Fruit fly (Drosophila melanogaster) whole organism, embryonic: Measurements from ENCODE around the gene CG6136.
A peak's percentile ranks its signal among the peaks of the same experiment; 100 is the strongest.

Experiments used
- CG10209 ChIP-seq: fragments of 200-800 bp; sonication (Bioruptor generic); optimal IDR thresholded peaks from 3 replicates; lab custom pipeline; 2017; ENCODE audit warnings: missing biosample characterization, mild to moderate bottlenecking, missing genetic modification characterization, missing genetic modification reagents
- CG10565 ChIP-seq: fragments of 200-800 bp; sonication (Bioruptor generic); optimal IDR thresholded peaks from 3 replicates; lab custom pipeline; 2016; ENCODE audit warnings: missing biosample characterization, mild to moderate bottlenecking, missing genetic modification characterization
- CG10959 ChIP-seq: fragments of 200-800 bp; sonication (Bioruptor generic); IDR thresholded peaks from 2 replicates; pipeline ENCODE4 v1.3.6; 2022; ENCODE audit warnings: missing biosample characterization, missing genetic modification characterization
- CG11456 ChIP-seq: fragments of 200-800 bp; sonication (Bioruptor generic); IDR thresholded peaks from 3 replicates; pipeline ENCODE4 v1.3.6; 2022; ENCODE audit warnings: missing biosample characterization, missing genetic modification characterization
- CG11723 ChIP-seq: fragments of 200-800 bp; sonication (Bioruptor generic); optimal IDR thresholded peaks from 2 replicates; lab custom pipeline; 2017; ENCODE audit warnings: missing biosample characterization, mild to moderate bottlenecking, missing genetic modification characterization
- CG2116 ChIP-seq: fragments of 200-800 bp; sonication (Bioruptor generic); optimal IDR thresholded peaks from 3 replicates; lab custom pipeline; 2018; ENCODE audit warnings: missing biosample characterization, mild to moderate bottlenecking, missing genetic modification characterization
- CG31224 ChIP-seq: fragments of 200-800 bp; sonication (Bioruptor generic); IDR thresholded peaks from 2 replicates; pipeline ENCODE4 v1.3.6; 2022; ENCODE audit warnings: missing biosample characterization, missing genetic modification characterization
- CG32772 ChIP-seq: fragments of 200-800 bp; sonication (Bioruptor generic); IDR thresholded peaks from 2 replicates; pipeline ENCODE4 v1.3.6; 2022; ENCODE audit warnings: missing biosample characterization, missing genetic modification characterization
- CG3847 ChIP-seq: fragments of 200-800 bp; sonication (Bioruptor generic); IDR thresholded peaks from 2 replicates; pipeline ENCODE4 v1.3.6; 2022; ENCODE audit warnings: missing biosample characterization, missing genetic modification characterization
- CG4707 ChIP-seq: fragments of 200-800 bp; sonication (Bioruptor generic); optimal IDR thresholded peaks from 2 replicates; lab custom pipeline; 2018; ENCODE audit warnings: missing biosample characterization, mild to moderate bottlenecking, missing genetic modification characterization, moderate library complexity
- CG6765 ChIP-seq: fragments of 200-800 bp; sonication (Bioruptor generic); optimal IDR thresholded peaks from 3 replicates; lab custom pipeline; 2017; ENCODE audit warnings: missing biosample characterization, mild to moderate bottlenecking, missing genetic modification characterization
- CG6854 ChIP-seq: fragments of 200-800 bp; sonication (Bioruptor generic); optimal IDR thresholded peaks from 3 replicates; lab custom pipeline; 2017; ENCODE audit warnings: missing biosample characterization, mild to moderate bottlenecking, missing genetic modification characterization
- CG7786 ChIP-seq: fragments of 200-800 bp; sonication (Bioruptor generic); optimal IDR thresholded peaks from 2 replicates; lab custom pipeline; 2016; ENCODE audit warnings: missing biosample characterization, missing genetic modification characterization
- CG9609 ChIP-seq: fragments of 200-800 bp; sonication (Bioruptor generic); optimal IDR thresholded peaks from 3 replicates; lab custom pipeline; 2016; ENCODE audit warnings: missing biosample characterization, missing genetic modification characterization
- CTCF ChIP-seq: fragments of 200-800 bp; sonication (Bioruptor generic); optimal IDR thresholded peaks from 2 replicates; lab custom pipeline; 2017; ENCODE audit warnings: missing biosample characterization, mild to moderate bottlenecking, missing genetic modification characterization, moderate library complexity
- Dp ChIP-seq: fragments of 200-800 bp; sonication (Bioruptor generic); optimal IDR thresholded peaks from 2 replicates; lab custom pipeline; 2018; ENCODE audit warnings: missing biosample characterization, mild to moderate bottlenecking, missing genetic modification characterization, moderate library complexity
- Hey ChIP-seq: fragments of 200-800 bp; sonication (Bioruptor generic); optimal IDR thresholded peaks from 3 replicates; lab custom pipeline; 2018; ENCODE audit warnings: missing biosample characterization, mild to moderate bottlenecking, missing genetic modification characterization
- Hr3 ChIP-seq: fragments of 200-800 bp; sonication (Bioruptor generic); optimal IDR thresholded peaks from 3 replicates; lab custom pipeline; 2016; ENCODE audit warnings: missing biosample characterization, missing genetic modification characterization
- Hr51 ChIP-seq, 2 experiments: fragments of 200-800 bp; sonication (Bioruptor generic); optimal IDR thresholded peaks; 2 replicates in 1 of 2; 3 replicates in 1 of 2; lab custom pipeline; 2016 to 2018; ENCODE audit warnings: missing biosample characterization in 2 of 2, missing genetic modification characterization in 2 of 2, mild to moderate bottlenecking in 1 of 2, moderate library complexity in 1 of 2
- Jarid2 ChIP-seq: fragments of 200-800 bp; sonication (Bioruptor generic); optimal IDR thresholded peaks from 3 replicates; lab custom pipeline; 2017; ENCODE audit warnings: mild to moderate bottlenecking, missing biosample characterization, missing genetic modification reagents, missing genetic modification characterization
- Ptx1 ChIP-seq: fragments of 200-800 bp; sonication (Bioruptor generic); IDR thresholded peaks from 2 replicates; pipeline ENCODE4 v1.3.6; 2022; ENCODE audit warnings: missing biosample characterization, missing genetic modification characterization
- Sry-β ChIP-seq: fragments of 200-800 bp; sonication (Bioruptor generic); optimal IDR thresholded peaks from 2 replicates; lab custom pipeline; 2018; ENCODE audit warnings: missing biosample characterization, mild to moderate bottlenecking, missing genetic modification characterization, moderate library complexity
- Xrp1 ChIP-seq: fragments of 200-800 bp; sonication (Bioruptor generic); IDR thresholded peaks from 2 replicates; pipeline ENCODE4 v1.3.6; 2022; ENCODE audit warnings: missing biosample characterization, missing genetic modification characterization
- YL-1 ChIP-seq: fragments of 200-800 bp; sonication (Bioruptor generic); optimal IDR thresholded peaks from 3 replicates; lab custom pipeline; 2017; ENCODE audit warnings: missing biosample characterization, mild to moderate bottlenecking, missing genetic modification characterization
- ab ChIP-seq: fragments of 200-800 bp; sonication (Bioruptor generic); optimal IDR thresholded peaks from 2 replicates; lab custom pipeline; 2016; ENCODE audit warnings: missing biosample characterization, missing genetic modification characterization
- cad ChIP-seq: fragments of >200 bp; optimal IDR thresholded peaks from 2 replicates; lab custom pipeline; 2017; ENCODE audit warnings: missing biosample characterization, missing genetic modification characterization
- caup ChIP-seq: fragments of 200-800 bp; sonication (Bioruptor generic); optimal IDR thresholded peaks from 3 replicates; lab custom pipeline; 2017; ENCODE audit warnings: missing biosample characterization, mild to moderate bottlenecking, missing genetic modification characterization, moderate library complexity; ENCODE audit not compliant: severe bottlenecking
- croc ChIP-seq: fragments of 200-800 bp; sonication (Bioruptor generic); conservative IDR thresholded peaks from 3 replicates; pipeline ENCODE4 v1.3.6; 2022; ENCODE audit warnings: missing biosample characterization, missing genetic modification characterization
- fd96Cb ChIP-seq: fragments of 200-800 bp; sonication (Bioruptor generic); optimal IDR thresholded peaks from 2 replicates; lab custom pipeline; 2018; ENCODE audit warnings: missing biosample characterization, mild to moderate bottlenecking, missing genetic modification characterization, moderate library complexity
- lov ChIP-seq, 2 experiments: fragments of 200-800 bp in 1 of 2; fragments of >200 bp in 1 of 2; sonication (Bioruptor generic) in 1 of 2; IDR thresholded peaks in 1 of 2; optimal IDR thresholded peaks in 1 of 2; 2 replicates in 1 of 2; 3 replicates in 1 of 2; pipeline versions ENCODE4 v1.3.6 to Lab custom; 2017 to 2022; ENCODE audit warnings: missing biosample characterization in 1 of 2, missing genetic modification characterization in 1 of 2
- maf-S ChIP-seq: fragments of 200-800 bp; sonication (Bioruptor generic); optimal IDR thresholded peaks from 2 replicates; lab custom pipeline; 2016; ENCODE audit warnings: missing biosample characterization, missing genetic modification characterization
- nerfin-2 ChIP-seq: fragments of 200-800 bp; sonication (Bioruptor generic); IDR thresholded peaks from 2 replicates; pipeline ENCODE4 v1.3.6; 2022; ENCODE audit warnings: missing biosample characterization, missing genetic modification characterization; ENCODE audit not compliant: partially characterized antibody
- phol ChIP-seq: fragments of 200-800 bp; sonication (Bioruptor generic); optimal IDR thresholded peaks from 3 replicates; lab custom pipeline; 2018; ENCODE audit warnings: missing biosample characterization, mild to moderate bottlenecking, missing genetic modification characterization, moderate library complexity
- prd ChIP-seq, 3 experiments: fragments of >200 bp in 2 of 3; fragments of 200-800 bp in 1 of 3; sonication (Bioruptor generic) in 1 of 3; optimal IDR thresholded peaks in 2 of 3; IDR thresholded peaks in 1 of 3; 2 replicates in 2 of 3; 3 replicates in 1 of 3; pipeline versions ENCODE4 v1.3.6 to Lab custom; 2017 to 2022; ENCODE audit warnings: missing biosample characterization in 1 of 3, missing genetic modification characterization in 1 of 3
- pzg ChIP-seq: fragments of 200-800 bp; sonication (Bioruptor generic); optimal IDR thresholded peaks from 3 replicates; lab custom pipeline; 2018; ENCODE audit warnings: missing biosample characterization, mild to moderate bottlenecking, missing genetic modification characterization, moderate library complexity
- sd ChIP-seq: fragments of 200-800 bp; sonication (Bioruptor generic); optimal IDR thresholded peaks from 3 replicates; lab custom pipeline; 2018; ENCODE audit warnings: missing biosample characterization, mild to moderate bottlenecking, missing genetic modification characterization, moderate library complexity
- seq ChIP-seq: fragments of 200-800 bp; sonication (Bioruptor generic); IDR thresholded peaks from 2 replicates; pipeline ENCODE4 v1.3.6; 2022; ENCODE audit warnings: missing biosample characterization, missing genetic modification characterization
- sima ChIP-seq: fragments of 200-800 bp; sonication (Bioruptor generic); optimal IDR thresholded peaks from 2 replicates; lab custom pipeline; 2016; ENCODE audit warnings: missing biosample characterization, missing genetic modification characterization
- sna ChIP-seq: fragments of 200-800 bp; sonication (Bioruptor generic); IDR thresholded peaks from 2 replicates; pipeline ENCODE4 v1.3.6; 2022; ENCODE audit warnings: missing biosample characterization, missing genetic modification characterization; ENCODE audit not compliant: partially characterized antibody
- sr ChIP-seq: fragments of 200-800 bp; sonication (Bioruptor generic); IDR thresholded peaks from 3 replicates; pipeline ENCODE4 v1.3.6; 2022; ENCODE audit warnings: missing biosample characterization, missing genetic modification characterization
- stc ChIP-seq: fragments of 200-800 bp; sonication (Bioruptor generic); IDR thresholded peaks from 2 replicates; pipeline ENCODE4 v1.3.6; 2022; ENCODE audit warnings: missing biosample characterization, missing genetic modification characterization
- tap ChIP-seq: fragments of 200-800 bp; optimal IDR thresholded peaks from 3 replicates; lab custom pipeline; 2019; ENCODE audit warnings: missing biosample characterization, mild to moderate bottlenecking, missing genetic modification characterization, moderate library complexity
- tin ChIP-seq: fragments of 200-800 bp; sonication (Bioruptor generic); optimal IDR thresholded peaks from 3 replicates; lab custom pipeline; 2016; ENCODE audit warnings: missing biosample characterization, missing genetic modification characterization
- trh ChIP-seq: fragments of 200-800 bp; sonication (Bioruptor generic); optimal IDR thresholded peaks from 2 replicates; lab custom pipeline; 2016; ENCODE audit warnings: missing biosample characterization, missing genetic modification characterization
- ttk ChIP-seq: fragments of 200-800 bp; sonication (Bioruptor generic); IDR thresholded peaks from 2 replicates; pipeline ENCODE4 v2.1.2; 2022; ENCODE audit warnings: missing biosample characterization, missing genetic modification characterization
- unpg ChIP-seq: fragments of 200-800 bp; sonication (Bioruptor generic); optimal IDR thresholded peaks from 3 replicates; lab custom pipeline; 2018; ENCODE audit warnings: missing biosample characterization, mild to moderate bottlenecking, missing genetic modification characterization, moderate library complexity
- wek ChIP-seq: fragments of 200-800 bp; sonication (Bioruptor generic); optimal IDR thresholded peaks from 3 replicates; lab custom pipeline; 2018; ENCODE audit warnings: missing biosample characterization, mild to moderate bottlenecking, missing genetic modification characterization, moderate library complexity
- yki ChIP-seq: fragments of >200 bp; optimal IDR thresholded peaks from 3 replicates; lab custom pipeline; 2018
- zen ChIP-seq: fragments of 200-800 bp; sonication (Bioruptor generic); optimal IDR thresholded peaks from 3 replicates; lab custom pipeline; 2018; ENCODE audit warnings: missing biosample characterization, mild to moderate bottlenecking, missing genetic modification characterization, moderate library complexity

Gene CG6136

dm6 chr3R:15356645-15357431, 15.2 kb downstream of the CG6136 start, which contains the start of the genes Atg4b and Hibch (continued):
- no peak for TF ChIP-seq CG4707 (GFP tag; lab: Kevin White, UChicago)
- TF ChIP-seq prd (optimal IDR thresholded peaks at IDR 0.05; lab: Kevin White, UChicago) = no peak
- TF ChIP-seq prd (GFP tag; IDR thresholded peaks at IDR 0.05; lab: Robert Waterston, UW) = peak; percentile 89
- peak; percentile 65 for TF ChIP-seq CG10959
- TF ChIP-seq maf-S (GFP tag; lab: Kevin White, UChicago) = no peak
- peak; percentile 75 for TF ChIP-seq CG31224 (GFP tag; lab: Robert Waterston, UW)
- no peak for TF ChIP-seq lov (optimal IDR thresholded peaks at IDR 0.05; lab: Kevin White, UChicago)
- no peak for TF ChIP-seq lov (GFP tag; IDR thresholded peaks at IDR 0.05; lab: Robert Waterston, UW)
- peak; percentile 68 for TF ChIP-seq seq (GFP tag; lab: Robert Waterston, UW)
- TF ChIP-seq CG9609 (GFP tag; lab: Kevin White, UChicago) = peak; percentile 1
- TF ChIP-seq CG2116 = peak; percentile 69
- no peak for TF ChIP-seq CTCF (GFP tag; lab: Kevin White, UChicago)
- TF ChIP-seq trh (GFP tag; lab: Kevin White, UChicago) = peak; percentile 45
- peak; percentile 91 for TF ChIP-seq zen (tag; lab: Kevin White, UChicago)
- TF ChIP-seq ab = no peak
- TF ChIP-seq sd (tag; lab: Kevin White, UChicago) = no peak
- peak; percentile 86 for TF ChIP-seq Xrp1 (GFP tag; lab: Robert Waterston, UW)
- TF ChIP-seq Hr3 (GFP tag; lab: Kevin White, UChicago) = peak; percentile 84
- peak; percentile 31 for TF ChIP-seq Hey (tag; lab: Kevin White, UChicago)
- TF ChIP-seq CG6765 (GFP tag; lab: Kevin White, UChicago) = peak; percentile 70
- peak; percentile 5 for TF ChIP-seq Dp
- peak; percentile 92 for TF ChIP-seq CG3847 (GFP tag; lab: Robert Waterston, UW)
- TF ChIP-seq tap (tag; lab: Kevin White, UChicago) = no peak
- TF ChIP-seq unpg (GFP tag; lab: Kevin White, UChicago) = peak; percentile 80
- peak; percentile 36 for TF ChIP-seq CG6854 (GFP tag; lab: Kevin White, UChicago)
- TF ChIP-seq Sry-β (GFP tag; lab: Kevin White, UChicago) = peak; percentile 48
- TF ChIP-seq cad = no peak
- no peak for TF ChIP-seq yki (lab: Kevin White, UChicago)
- TF ChIP-seq phol (tag; lab: Kevin White, UChicago) = peak; percentile 85
- peak; percentile 67 for TF ChIP-seq ttk
- peak; percentile 24 to 78 for TF ChIP-seq Hr51 (GFP tag; optimal IDR thresholded peaks at IDR 0.05; lab: Kevin White, UChicago)
- TF ChIP-seq sna = no peak
- TF ChIP-seq Ptx1 = peak; percentile 90
- no peak for TF ChIP-seq sr (GFP tag; lab: Robert Waterston, UW)
- peak; percentile 94 for TF ChIP-seq YL-1 (GFP tag; lab: Kevin White, UChicago)
- peak; percentile 47 for TF ChIP-seq pzg
- no peak for TF ChIP-seq nerfin-2 (GFP tag; lab: Robert Waterston, UW)
- no peak for TF ChIP-seq CG10565 (GFP tag; lab: Kevin White, UChicago)
- TF ChIP-seq CG11723 = peak; percentile 67
- no peak for TF ChIP-seq sima
- peak; percentile 62 for TF ChIP-seq CG32772
- TF ChIP-seq wek (GFP tag; lab: Kevin White, UChicago) = peak; percentile 79
- TF ChIP-seq croc = peak; percentile 69; the same call in 2 of the 3 replicates
- peak; percentile 82 for TF ChIP-seq fd96Cb
- TF ChIP-seq Jarid2 (GFP tag; lab: Kevin White, UChicago) = no peak
- TF ChIP-seq tin (GFP tag; lab: Kevin White, UChicago) = peak; percentile 84
- TF ChIP-seq CG10209 = peak; percentile 85
- no peak for TF ChIP-seq CG7786
- peak; percentile 74 for TF ChIP-seq stc (GFP tag; lab: Robert Waterston, UW)
- TF ChIP-seq caup (GFP tag; lab: Kevin White, UChicago) = peak; percentile 82
- peak; percentile 90 for TF ChIP-seq CG11456 (GFP tag; lab: Robert Waterston, UW)
